Fruit fly (Drosophila melanogaster) whole organism, embryonic: Measurements from ENCODE around the gene Upf2.

Experiments used
- C15 ChIP-seq: fragments of 200-800 bp; sonication (Bioruptor generic); IDR thresholded peaks from 3 replicates; pipeline ENCODE4 v1.3.6; 2022; ENCODE audit warnings: missing biosample characterization, missing genetic modification characterization
- CG10274 ChIP-seq: fragments of 200-800 bp; sonication (Bioruptor generic); optimal IDR thresholded peaks from 3 replicates; lab custom pipeline; 2017; ENCODE audit warnings: missing biosample characterization, mild to moderate bottlenecking, missing genetic modification characterization
- CG11085 ChIP-seq: fragments of 200-800 bp; sonication (Bioruptor generic); IDR thresholded peaks from 2 replicates; pipeline ENCODE4 v1.3.6; 2022; ENCODE audit warnings: missing biosample characterization, missing genetic modification characterization
- CG11398 ChIP-seq: fragments of 200-800 bp; sonication (Bioruptor generic); optimal IDR thresholded peaks from 2 replicates; lab custom pipeline; 2016; ENCODE audit warnings: missing biosample characterization, missing genetic modification characterization
- CG12155 ChIP-seq: fragments of 200-800 bp; sonication (Bioruptor generic); optimal IDR thresholded peaks from 3 replicates; lab custom pipeline; 2016; ENCODE audit warnings: missing biosample characterization, missing genetic modification characterization
- CG12236 ChIP-seq: fragments of 200-800 bp; sonication (Bioruptor generic); optimal IDR thresholded peaks from 2 replicates; lab custom pipeline; 2016; ENCODE audit warnings: missing biosample characterization, missing genetic modification characterization
- CG13287 ChIP-seq: fragments of 200-800 bp; sonication (Bioruptor generic); IDR thresholded peaks from 2 replicates; pipeline ENCODE4 v1.3.6; 2022; ENCODE audit warnings: missing biosample characterization, missing genetic modification characterization; ENCODE audit not compliant: partially characterized antibody
- CG13775 ChIP-seq: fragments of 200-800 bp; sonication (Bioruptor generic); optimal IDR thresholded peaks from 3 replicates; lab custom pipeline; 2017; ENCODE audit warnings: missing biosample characterization, mild to moderate bottlenecking, missing genetic modification characterization
- CG1603 ChIP-seq: fragments of 200-800 bp; sonication (Bioruptor generic); optimal IDR thresholded peaks from 2 replicates; lab custom pipeline; 2019; ENCODE audit warnings: missing biosample characterization, mild to moderate bottlenecking, missing genetic modification characterization, moderate library complexity
- CG17328 ChIP-seq: fragments of 200-800 bp; sonication (Bioruptor generic); IDR thresholded peaks from 2 replicates; pipeline ENCODE4 v1.3.6; 2022; ENCODE audit warnings: missing biosample characterization, missing genetic modification characterization
- CG17829 ChIP-seq: fragments of 200-800 bp; optimal IDR thresholded peaks from 2 replicates; lab custom pipeline; 2019; ENCODE audit warnings: missing biosample characterization, mild to moderate bottlenecking, missing genetic modification characterization, moderate library complexity
- CG1832 ChIP-seq: fragments of 200-800 bp; sonication (Bioruptor generic); optimal IDR thresholded peaks from 2 replicates; lab custom pipeline; 2017; ENCODE audit warnings: missing biosample characterization, mild to moderate bottlenecking, missing genetic modification characterization, inconsistent platforms
- CG2889 ChIP-seq: fragments of 200-800 bp; sonication (Bioruptor generic); IDR thresholded peaks from 3 replicates; pipeline ENCODE4 v1.3.6; 2022; ENCODE audit warnings: missing biosample characterization, missing genetic modification characterization
- CG3407 ChIP-seq: fragments of 200-800 bp; sonication (Bioruptor generic); optimal IDR thresholded peaks from 2 replicates; lab custom pipeline; 2018; ENCODE audit warnings: missing biosample characterization, mild to moderate bottlenecking, missing genetic modification characterization
- CG4730 ChIP-seq: fragments of 200-800 bp; sonication (Bioruptor generic); IDR thresholded peaks from 2 replicates; pipeline ENCODE4 v1.3.6; 2022; ENCODE audit warnings: missing biosample characterization, missing genetic modification characterization
- CG6683 ChIP-seq: fragments of 200-800 bp; sonication (Bioruptor generic); optimal IDR thresholded peaks from 2 replicates; lab custom pipeline; 2017; ENCODE audit warnings: missing biosample characterization, mild to moderate bottlenecking, missing genetic modification characterization, missing genetic modification reagents
- CG7963 ChIP-seq: fragments of 200-800 bp; sonication (Bioruptor generic); IDR thresholded peaks from 3 replicates; pipeline ENCODE4 v1.3.6; 2022; ENCODE audit warnings: missing biosample characterization, missing genetic modification characterization; ENCODE audit not compliant: partially characterized antibody
- CHES-1-like ChIP-seq: fragments of 200-800 bp; sonication (Bioruptor generic); optimal IDR thresholded peaks from 2 replicates; lab custom pipeline; 2016; ENCODE audit warnings: missing biosample characterization, missing genetic modification characterization
- CoRest ChIP-seq: fragments of 200-800 bp; sonication (Bioruptor generic); optimal IDR thresholded peaks from 3 replicates; lab custom pipeline; 2018; ENCODE audit warnings: missing biosample characterization, mild to moderate bottlenecking, missing genetic modification characterization, moderate library complexity
- Dip2 ChIP-seq: fragments of 200-800 bp; sonication (Bioruptor generic); IDR thresholded peaks from 2 replicates; pipeline ENCODE4 v1.3.6; 2022; ENCODE audit warnings: missing biosample characterization, missing genetic modification characterization
- Hr39 ChIP-seq: fragments of >200 bp; optimal IDR thresholded peaks from 2 replicates; lab custom pipeline; 2017
- MBD-R2 ChIP-seq: fragments of 200-800 bp; sonication (Bioruptor generic); IDR thresholded peaks from 2 replicates; pipeline ENCODE4 v1.3.6; 2022; ENCODE audit warnings: missing biosample characterization, missing genetic modification characterization
- Poxn ChIP-seq: fragments of 200-800 bp; sonication (Bioruptor generic); IDR thresholded peaks from 2 replicates; pipeline ENCODE4 v1.3.6; 2022; ENCODE audit warnings: missing biosample characterization, missing genetic modification characterization
- Rfx ChIP-seq: fragments of 200-800 bp; sonication (Bioruptor generic); IDR thresholded peaks from 2 replicates; pipeline ENCODE4 v1.3.6; 2022; ENCODE audit warnings: missing biosample characterization, missing genetic modification characterization
- Ssrp ChIP-seq: fragments of 200-800 bp; sonication (Bioruptor generic); optimal IDR thresholded peaks from 2 replicates; lab custom pipeline; 2018; ENCODE audit warnings: missing biosample characterization, mild to moderate bottlenecking, missing genetic modification characterization, moderate library complexity
- abd-A ChIP-seq: fragments of 200-800 bp; sonication (Bioruptor generic); optimal IDR thresholded peaks from 3 replicates; lab custom pipeline; 2019; ENCODE audit warnings: missing biosample characterization, mild to moderate bottlenecking, missing genetic modification characterization, moderate library complexity
- al ChIP-seq: fragments of 200-800 bp; sonication (Bioruptor generic); IDR thresholded peaks from 2 replicates; pipeline ENCODE4 v1.3.6; 2022; ENCODE audit warnings: missing biosample characterization, missing genetic modification characterization
- danr ChIP-seq: fragments of 200-800 bp; sonication (Bioruptor generic); IDR thresholded peaks from 2 replicates; pipeline ENCODE4 v1.3.6; 2022; ENCODE audit warnings: missing biosample characterization, missing genetic modification characterization
- dimm ChIP-seq: fragments of 200-800 bp; sonication (Bioruptor generic); IDR thresholded peaks from 2 replicates; pipeline ENCODE4 v1.3.6; 2022; ENCODE audit warnings: missing biosample characterization, missing genetic modification characterization
- en ChIP-seq: fragments of 200-800 bp; sonication (Bioruptor generic); optimal IDR thresholded peaks from 2 replicates; lab custom pipeline; 2016; ENCODE audit warnings: missing biosample characterization, missing genetic modification characterization
- exex ChIP-seq: fragments of 200-800 bp; sonication (Bioruptor generic); optimal IDR thresholded peaks from 4 replicates; lab custom pipeline; 2018; ENCODE audit warnings: missing biosample characterization, mild to moderate bottlenecking, missing genetic modification characterization, moderate library complexity
- fd64A ChIP-seq: fragments of 200-800 bp; sonication (Bioruptor generic); optimal IDR thresholded peaks from 3 replicates; lab custom pipeline; 2018; ENCODE audit warnings: missing biosample characterization, mild to moderate bottlenecking, missing genetic modification characterization
- ftz-f1 ChIP-seq: fragments of 200-800 bp; sonication (Bioruptor generic); optimal IDR thresholded peaks from 2 replicates; lab custom pipeline; 2016; ENCODE audit warnings: missing biosample characterization, missing genetic modification characterization
- ham ChIP-seq: fragments of 200-800 bp; sonication (Bioruptor generic); IDR thresholded peaks from 2 replicates; pipeline ENCODE4 v1.3.6; 2022; ENCODE audit warnings: missing biosample characterization, missing genetic modification characterization
- ind ChIP-seq: fragments of 200-800 bp; sonication (Bioruptor generic); optimal IDR thresholded peaks from 3 replicates; lab custom pipeline; 2016; ENCODE audit warnings: missing biosample characterization, missing genetic modification characterization
- jumu ChIP-seq: fragments of 200-800 bp; sonication (Bioruptor generic); optimal IDR thresholded peaks from 3 replicates; lab custom pipeline; 2016; ENCODE audit warnings: missing biosample characterization, missing genetic modification characterization
- ken ChIP-seq: fragments of 200-800 bp; sonication (Bioruptor generic); IDR thresholded peaks from 3 replicates; pipeline ENCODE4 v1.3.6; 2022; ENCODE audit warnings: missing biosample characterization, missing genetic modification characterization
- kni ChIP-seq: fragments of 200-800 bp; sonication (Bioruptor generic); optimal IDR thresholded peaks from 3 replicates; lab custom pipeline; 2017; ENCODE audit warnings: mild to moderate bottlenecking, missing biosample characterization, missing genetic modification reagents, missing genetic modification characterization
- lmd ChIP-seq: fragments of 200-800 bp; sonication (Bioruptor generic); IDR thresholded peaks from 2 replicates; pipeline ENCODE4 v1.3.6; 2022; ENCODE audit warnings: missing biosample characterization, missing genetic modification characterization
- nau ChIP-seq: fragments of 200-800 bp; sonication (Bioruptor generic); optimal IDR thresholded peaks from 3 replicates; lab custom pipeline; 2017; ENCODE audit warnings: missing biosample characterization, mild to moderate bottlenecking, missing genetic modification characterization, missing genetic modification reagents
- sens-2 ChIP-seq: fragments of 200-800 bp; sonication (Bioruptor generic); IDR thresholded peaks from 2 replicates; pipeline ENCODE4 v1.3.6; 2022; ENCODE audit warnings: missing biosample characterization, missing genetic modification characterization
- shn ChIP-seq: fragments of 200-800 bp; sonication (Bioruptor generic); optimal IDR thresholded peaks from 3 replicates; lab custom pipeline; 2016; ENCODE audit warnings: missing biosample characterization, missing genetic modification characterization
- slbo ChIP-seq: fragments of 200-800 bp; sonication (Bioruptor generic); IDR thresholded peaks from 2 replicates; pipeline ENCODE4 v1.3.6; 2022; ENCODE audit warnings: missing biosample characterization, missing genetic modification characterization
- tna ChIP-seq: fragments of 200-800 bp; sonication (Bioruptor generic); IDR thresholded peaks from 2 replicates; pipeline ENCODE4 v1.3.6; 2022; ENCODE audit warnings: missing biosample characterization, missing genetic modification characterization; ENCODE audit not compliant: partially characterized antibody
- trh ChIP-seq: fragments of 200-800 bp; sonication (Bioruptor generic); optimal IDR thresholded peaks from 2 replicates; lab custom pipeline; 2016; ENCODE audit warnings: missing biosample characterization, missing genetic modification characterization
- tx ChIP-seq: fragments of 200-800 bp; sonication (Bioruptor generic); optimal IDR thresholded peaks from 2 replicates; lab custom pipeline; 2016; ENCODE audit warnings: missing biosample characterization, missing genetic modification characterization
- vfl ChIP-seq: fragments of 200-800 bp; sonication (Bioruptor generic); optimal IDR thresholded peaks from 2 replicates; lab custom pipeline; 2016; ENCODE audit warnings: missing biosample characterization, missing genetic modification characterization
- vnd ChIP-seq: fragments of 200-800 bp; sonication (Bioruptor generic); IDR thresholded peaks from 3 replicates; pipeline ENCODE4 v1.3.6; 2022; ENCODE audit warnings: missing biosample characterization, missing genetic modification characterization; ENCODE audit not compliant: partially characterized antibody
- wek ChIP-seq: fragments of 200-800 bp; sonication (Bioruptor generic); optimal IDR thresholded peaks from 3 replicates; lab custom pipeline; 2018; ENCODE audit warnings: missing biosample characterization, mild to moderate bottlenecking, missing genetic modification characterization, moderate library complexity
- zen ChIP-seq: fragments of 200-800 bp; sonication (Bioruptor generic); optimal IDR thresholded peaks from 3 replicates; lab custom pipeline; 2018; ENCODE audit warnings: missing biosample characterization, mild to moderate bottlenecking, missing genetic modification characterization, moderate library complexity
- zf30C ChIP-seq: fragments of 200-800 bp; sonication (Bioruptor generic); optimal IDR thresholded peaks from 3 replicates; lab custom pipeline; 2018; ENCODE audit warnings: missing biosample characterization, mild to moderate bottlenecking, missing genetic modification characterization

Upf2 gene

dm6 chrX:8092075-8092682 is 16.9 kb upstream of the Upf2 start (continued):
- TF ChIP-seq zf30C (GFP tag; lab: Kevin White, UChicago) (peak; percentile 93), en (GFP tag; lab: Kevin White, UChicago) (peak; percentile 30), Dip2 (GFP tag; lab: Robert Waterston, UW) (no peak), CG2889 (GFP tag; lab: Robert Waterston, UW) (peak; percentile 82), fd64A (GFP tag; lab: Kevin White, UChicago) (peak; percentile 83), ind (GFP tag; lab: Kevin White, UChicago) (peak; percentile 93), vfl (GFP tag; lab: Kevin White, UChicago) (peak; percentile 71), CG17328 (GFP tag; lab: Robert Waterston, UW) (peak; percentile 81), CG17829 (tag; lab: Kevin White, UChicago) (peak; percentile 96), tna (GFP tag; lab: Robert Waterston, UW) (no peak), vnd (GFP tag; lab: Robert Waterston, UW) (no peak), Rfx (GFP tag; lab: Robert Waterston, UW) (peak; percentile 94), shn (peak; percentile 54), CG11398 (GFP tag; lab: Kevin White, UChicago) (peak; percentile 43), danr (GFP tag; lab: Robert Waterston, UW) (peak; percentile 87), slbo (GFP tag; lab: Robert Waterston, UW) (peak; percentile 92), CG12155 (peak; percentile 86), tx (GFP tag; lab: Kevin White, UChicago) (peak; percentile 57), C15 (peak; percentile 69), abd-A (tag; lab: Kevin White, UChicago) (peak; percentile 94), CHES-1-like (GFP tag; lab: Kevin White, UChicago) (peak; percentile 73), ken (peak; percentile 82), wek (GFP tag; lab: Kevin White, UChicago) (peak; percentile 75), CG6683 (GFP tag; lab: Kevin White, UChicago) (peak; percentile 90), CG1603 (tag; lab: Kevin White, UChicago) (peak; percentile 64), CG3407 (GFP tag; lab: Kevin White, UChicago) (peak; percentile 89), CG13775 (GFP tag; lab: Kevin White, UChicago) (peak; percentile 94), CG12236 (GFP tag; lab: Kevin White, UChicago) (peak; percentile 61), ham (GFP tag; lab: Robert Waterston, UW) (0 out of 2 replicates have a peak, but pooled peaks have one; percentile 56), CG7963 (no peak), jumu (GFP tag; lab: Kevin White, UChicago) (peak; percentile 76), kni (GFP tag; lab: Kevin White, UChicago) (peak; percentile 95), dimm (GFP tag; lab: Robert Waterston, UW) (peak; percentile 75), lmd (peak; percentile 95), CG10274 (GFP tag; lab: Kevin White, UChicago) (peak; percentile 82), exex (tag; lab: Kevin White, UChicago) (peak; percentile 82), zen (tag; lab: Kevin White, UChicago) (peak; percentile 82), CG1832 (GFP tag; lab: Kevin White, UChicago) (no peak), sens-2 (GFP tag; lab: Robert Waterston, UW) (peak; percentile 61; the same call in 1 of the 2 replicates), CoRest (tag; lab: Kevin White, UChicago) (peak; percentile 98), trh (GFP tag; lab: Kevin White, UChicago) (peak; percentile 85), MBD-R2 (GFP tag; lab: Robert Waterston, UW) (peak; percentile 74), Ssrp (tag; lab: Kevin White, UChicago) (peak; percentile 93), Hr39 (lab: Kevin White, UChicago) (no peak), ftz-f1 (GFP tag; lab: Kevin White, UChicago) (peak; percentile 25), CG11085 (GFP tag; lab: Robert Waterston, UW) (peak; percentile 73), Poxn (peak; percentile 59), al (peak; percentile 87), CG13287 (GFP tag; lab: Robert Waterston, UW) (no peak), nau (GFP tag; lab: Kevin White, UChicago) (peak; percentile 91), CG4730 (GFP tag; lab: Robert Waterston, UW) (peak; percentile 88)
